Worm (Caenorhabditis elegans) whole organism, young adult: ENCODE data around the gene fust-1.

Experiments used
- B0019.2 ChIP-seq: fragments of 200-800 bp; sonication (Bioruptor generic); conservative IDR thresholded peaks from 2 replicates; pipeline ENCODE4 v1.3.6; 2022; ENCODE audit warnings: missing genetic modification reagents, missing genetic modification characterization, missing compliant biosample characterization
- C06A6.2 ChIP-seq: fragments of 200-800 bp; sonication (Bioruptor generic); conservative IDR thresholded peaks from 2 replicates; pipeline ENCODE4 v1.3.6; 2022; ENCODE audit warnings: missing genetic modification characterization, missing compliant biosample characterization
- F10E7.11 ChIP-seq: sonication (generic microtip); optimal IDR thresholded peaks from 2 replicates; lab custom pipeline; 2017; ENCODE audit warnings: mild to moderate bottlenecking, missing genetic modification characterization, moderate library complexity, missing compliant biosample characterization
- F55B11.4 ChIP-seq: sonication (generic microtip); optimal IDR thresholded peaks from 2 replicates; lab custom pipeline; 2016; ENCODE audit warnings: missing compliant biosample characterization, missing genetic modification characterization, borderline replicate concordance; ENCODE audit not compliant: insufficient read depth
- K11D2.4 ChIP-seq: fragments of 200-800 bp; sonication (Bioruptor generic); IDR thresholded peaks from 2 replicates; pipeline ENCODE4 v1.3.6; 2022; ENCODE audit warnings: missing genetic modification reagents, missing genetic modification characterization, missing compliant biosample characterization
- K12H6.12 ChIP-seq: fragments of 200-800 bp; sonication (Bioruptor generic); optimal IDR thresholded peaks from 2 replicates; lab custom pipeline; 2018; ENCODE audit warnings: mild to moderate bottlenecking, missing genetic modification characterization, missing compliant biosample characterization
- Y53G8AR.9 ChIP-seq: fragments of 200-800 bp; sonication (Bioruptor generic); conservative IDR thresholded peaks from 2 replicates; pipeline ENCODE4 v1.3.6; 2022; ENCODE audit warnings: missing genetic modification reagents, missing genetic modification characterization, missing compliant biosample characterization
- Y56A3A.18 ChIP-seq: fragments of 200-800 bp; sonication (Bioruptor generic); IDR thresholded peaks from 2 replicates; pipeline ENCODE4 v1.3.6; 2022; ENCODE audit warnings: missing genetic modification reagents, missing genetic modification characterization, missing compliant biosample characterization
- aptf-2 ChIP-seq: fragments of 200-800 bp; sonication (Bioruptor generic); conservative IDR thresholded peaks from 2 replicates; pipeline ENCODE4 v1.3.6; 2022; ENCODE audit warnings: missing genetic modification reagents, missing genetic modification characterization, missing compliant biosample characterization
- cebp-1 ChIP-seq, 2 experiments: fragments of 200-800 bp in 1 of 2; sonication (Bioruptor generic) in 1 of 2; sonication (generic microtip) in 1 of 2; IDR thresholded peaks in 1 of 2; optimal IDR thresholded peaks in 1 of 2; 2 replicates each; pipeline versions ENCODE4 v1.3.6 to Lab custom; 2017 to 2022; ENCODE audit warnings: missing compliant biosample characterization in 2 of 2, missing genetic modification characterization in 2 of 2, mild to moderate bottlenecking in 1 of 2, missing genetic modification reagents in 1 of 2, moderate library complexity in 1 of 2
- ceh-27 ChIP-seq: fragments of 200-800 bp; sonication (Bioruptor generic); optimal IDR thresholded peaks from 2 replicates; lab custom pipeline; 2018; ENCODE audit warnings: mild to moderate bottlenecking, missing genetic modification characterization, moderate library complexity, missing compliant biosample characterization
- ceh-58 ChIP-seq: fragments of 200-800 bp; sonication (Bioruptor generic); IDR thresholded peaks from 2 replicates; pipeline ENCODE4 v1.3.6; 2022; ENCODE audit warnings: missing genetic modification characterization, missing compliant biosample characterization
- die-1 ChIP-seq: sonication (generic microtip); optimal IDR thresholded peaks from 2 replicates; lab custom pipeline; 2016; ENCODE audit warnings: missing genotype, mild to moderate bottlenecking, missing genetic modification characterization, missing compliant biosample characterization
- dox-1 ChIP-seq: fragments of 200-800 bp; sonication (Bioruptor generic); IDR thresholded peaks from 2 replicates; pipeline ENCODE4 v1.3.6; 2022; ENCODE audit warnings: missing genetic modification reagents, missing genetic modification characterization, missing compliant biosample characterization
- egrh-3 ChIP-seq: fragments of 200-800 bp; sonication (Bioruptor generic); IDR thresholded peaks from 2 replicates; pipeline ENCODE4 v1.3.6; 2022; ENCODE audit warnings: missing genetic modification reagents, missing genetic modification characterization, missing compliant biosample characterization
- ekl-4 ChIP-seq: fragments of 200-800 bp; sonication (Bioruptor generic); IDR thresholded peaks from 2 replicates; pipeline ENCODE4 v1.3.6; 2022; ENCODE audit warnings: missing genetic modification reagents, missing genetic modification characterization, missing compliant biosample characterization
- hrde-1 ChIP-seq: sonication (generic microtip); optimal IDR thresholded peaks from 2 replicates; lab custom pipeline; 2016; ENCODE audit warnings: missing genetic modification characterization, mild to moderate bottlenecking, missing compliant biosample characterization, moderate library complexity, missing genotype, missing genetic modification reagents, borderline replicate concordance
- lag-1 ChIP-seq: fragments of 200-800 bp; sonication (Bioruptor generic); IDR thresholded peaks from 2 replicates; pipeline ENCODE4 v1.3.6; 2022; ENCODE audit warnings: missing genetic modification reagents, missing genetic modification characterization, missing compliant biosample characterization
- let-526 ChIP-seq: fragments of 200-800 bp; sonication (Bioruptor generic); IDR thresholded peaks from 2 replicates; pipeline ENCODE4 v1.3.6; 2022; ENCODE audit warnings: missing genetic modification reagents, missing genetic modification characterization, missing compliant biosample characterization
- let-607 ChIP-seq, 2 experiments: fragments of 200-800 bp in 1 of 2; sonication (Bioruptor generic) in 1 of 2; sonication (generic microtip) in 1 of 2; optimal IDR thresholded peaks; 2 replicates each; lab custom pipeline; 2016 to 2018; ENCODE audit warnings: mild to moderate bottlenecking in 2 of 2, missing compliant biosample characterization in 2 of 2, missing genetic modification characterization in 2 of 2, moderate library complexity in 2 of 2, missing genotype in 1 of 2
- lin-26 ChIP-seq: fragments of 200-800 bp; sonication (Bioruptor generic); IDR thresholded peaks from 2 replicates; pipeline ENCODE4 v1.3.6; 2022; ENCODE audit warnings: missing genetic modification reagents, missing genetic modification characterization, missing compliant biosample characterization
- lin-35 ChIP-seq, 3 experiments: fragments of 150-350 bp in 2 of 3; sonication (generic microtip) in 1 of 3; optimal IDR thresholded peaks; 2 replicates each; lab custom pipeline; 2014 to 2018; ENCODE audit warnings: missing biosample characterization in 3 of 3, missing genetic modification characterization in 3 of 3, missing genetic modification reagents in 3 of 3
- lsl-1 ChIP-seq: fragments of 200-800 bp; sonication (Bioruptor generic); optimal IDR thresholded peaks from 2 replicates; lab custom pipeline; 2018; ENCODE audit warnings: mild to moderate bottlenecking, missing genetic modification characterization, moderate library complexity, missing compliant biosample characterization
- madf-3 ChIP-seq: fragments of 200-800 bp; sonication (Bioruptor generic); IDR thresholded peaks from 2 replicates; pipeline ENCODE4 v1.3.6; 2022; ENCODE audit warnings: missing genetic modification reagents, missing genetic modification characterization, missing compliant biosample characterization
- madf-6 ChIP-seq: fragments of 200-800 bp; sonication (Bioruptor generic); IDR thresholded peaks from 2 replicates; pipeline ENCODE4 v1.3.6; 2022; ENCODE audit warnings: missing genetic modification reagents, missing genetic modification characterization, missing compliant biosample characterization
- madf-8 ChIP-seq: fragments of 200-800 bp; sonication (Bioruptor generic); conservative IDR thresholded peaks from 2 replicates; pipeline ENCODE4 v1.3.6; 2022; ENCODE audit warnings: missing genetic modification reagents, missing genetic modification characterization, missing compliant biosample characterization
- mxl-1 ChIP-seq: sonication (generic microtip); optimal IDR thresholded peaks from 2 replicates; lab custom pipeline; 2016; ENCODE audit warnings: missing genetic modification characterization, missing compliant biosample characterization
- nfya-1 ChIP-seq: sonication (generic microtip); optimal IDR thresholded peaks from 2 replicates; lab custom pipeline; 2017; ENCODE audit warnings: antibody characterized with exemption, missing compliant biosample characterization, missing genetic modification characterization, borderline replicate concordance; ENCODE audit not compliant: insufficient read depth
- nfyb-1 ChIP-seq: fragments of 200-800 bp; sonication (Bioruptor generic); IDR thresholded peaks from 2 replicates; pipeline ENCODE4 v1.3.6; 2022; ENCODE audit warnings: missing genetic modification reagents, missing genetic modification characterization, missing compliant biosample characterization
- nhr-120 ChIP-seq: fragments of 200-800 bp; sonication (Bioruptor generic); IDR thresholded peaks from 2 replicates; pipeline ENCODE4 v1.3.6; 2022; ENCODE audit warnings: missing genetic modification characterization, missing compliant biosample characterization
- nhr-90 ChIP-seq: sonication (generic microtip); optimal IDR thresholded peaks from 2 replicates; lab custom pipeline; 2016; ENCODE audit warnings: missing genotype, mild to moderate bottlenecking, missing genetic modification characterization, missing compliant biosample characterization
- pbrm-1 ChIP-seq: fragments of 200-800 bp; sonication (Bioruptor generic); IDR thresholded peaks from 2 replicates; pipeline ENCODE4 v1.3.6; 2022; ENCODE audit warnings: missing genetic modification reagents, missing genetic modification characterization, missing compliant biosample characterization
- rcor-1 ChIP-seq: fragments of 200-800 bp; sonication (Bioruptor generic); IDR thresholded peaks from 2 replicates; pipeline ENCODE4 v1.3.6; 2022; ENCODE audit warnings: missing genetic modification reagents, missing genetic modification characterization, missing compliant biosample characterization
- rec-8 ChIP-seq, 2 experiments: sonication (generic microtip); optimal IDR thresholded peaks; 2 replicates each; lab custom pipeline; 2016; ENCODE audit warnings: mild to moderate bottlenecking in 2 of 2, missing genetic modification characterization in 2 of 2, missing genetic modification reagents in 2 of 2, missing genotype in 2 of 2, missing biosample characterization in 1 of 2, missing compliant biosample characterization in 1 of 2, moderate library complexity in 1 of 2
- repo-1 ChIP-seq: sonication (generic microtip); optimal IDR thresholded peaks from 2 replicates; lab custom pipeline; 2017; ENCODE audit warnings: mild to moderate bottlenecking, missing genetic modification characterization, missing compliant biosample characterization
- snpc-4 ChIP-seq, 5 experiments: fragments of 150-350 bp in 1 of 5; sonication (generic microtip) in 4 of 5; optimal IDR thresholded peaks; 2 replicates each; lab custom pipeline; 2014 to 2018; ENCODE audit warnings: missing genetic modification characterization in 5 of 5, missing biosample characterization in 3 of 5, antibody characterized with exemption in 2 of 5, mild to moderate bottlenecking in 2 of 5, missing compliant biosample characterization in 2 of 5, missing genotype in 2 of 5, moderate library complexity in 2 of 5, missing genetic modification reagents in 1 of 5
- sptf-2 ChIP-seq: fragments of 200-800 bp; sonication (Bioruptor generic); optimal IDR thresholded peaks from 2 replicates; lab custom pipeline; 2018; ENCODE audit warnings: mild to moderate bottlenecking, missing genetic modification characterization, missing compliant biosample characterization
- tbx-9 ChIP-seq: sonication (generic microtip); optimal IDR thresholded peaks from 2 replicates; lab custom pipeline; 2016; ENCODE audit warnings: borderline replicate concordance, missing genetic modification characterization, inconsistent platforms, missing compliant biosample characterization
- xnd-1 ChIP-seq: sonication (generic microtip); optimal IDR thresholded peaks from 2 replicates; lab custom pipeline; 2016; ENCODE audit warnings: missing genotype, missing genetic modification reagents, missing genetic modification characterization, missing compliant biosample characterization
- zim-3 ChIP-seq: sonication (generic microtip); optimal IDR thresholded peaks from 2 replicates; lab custom pipeline; 2017; ENCODE audit warnings: mild to moderate bottlenecking, missing genetic modification characterization, moderate library complexity, missing compliant biosample characterization
- ztf-18 ChIP-seq: sonication (generic microtip); optimal IDR thresholded peaks from 2 replicates; lab custom pipeline; 2016; ENCODE audit warnings: missing genotype, mild to moderate bottlenecking, missing genetic modification characterization, missing compliant biosample characterization
- ztf-3 ChIP-seq: fragments of 200-800 bp; sonication (Bioruptor generic); optimal IDR thresholded peaks from 2 replicates; lab custom pipeline; 2018; ENCODE audit warnings: mild to moderate bottlenecking, missing genetic modification characterization, missing compliant biosample characterization
- ztf-6 ChIP-seq: fragments of 200-800 bp; sonication (Bioruptor generic); IDR thresholded peaks from 2 replicates; pipeline ENCODE4 v1.3.6; 2022; ENCODE audit warnings: missing genetic modification reagents, missing genetic modification characterization, missing compliant biosample characterization

fust-1 gene

DNA sequence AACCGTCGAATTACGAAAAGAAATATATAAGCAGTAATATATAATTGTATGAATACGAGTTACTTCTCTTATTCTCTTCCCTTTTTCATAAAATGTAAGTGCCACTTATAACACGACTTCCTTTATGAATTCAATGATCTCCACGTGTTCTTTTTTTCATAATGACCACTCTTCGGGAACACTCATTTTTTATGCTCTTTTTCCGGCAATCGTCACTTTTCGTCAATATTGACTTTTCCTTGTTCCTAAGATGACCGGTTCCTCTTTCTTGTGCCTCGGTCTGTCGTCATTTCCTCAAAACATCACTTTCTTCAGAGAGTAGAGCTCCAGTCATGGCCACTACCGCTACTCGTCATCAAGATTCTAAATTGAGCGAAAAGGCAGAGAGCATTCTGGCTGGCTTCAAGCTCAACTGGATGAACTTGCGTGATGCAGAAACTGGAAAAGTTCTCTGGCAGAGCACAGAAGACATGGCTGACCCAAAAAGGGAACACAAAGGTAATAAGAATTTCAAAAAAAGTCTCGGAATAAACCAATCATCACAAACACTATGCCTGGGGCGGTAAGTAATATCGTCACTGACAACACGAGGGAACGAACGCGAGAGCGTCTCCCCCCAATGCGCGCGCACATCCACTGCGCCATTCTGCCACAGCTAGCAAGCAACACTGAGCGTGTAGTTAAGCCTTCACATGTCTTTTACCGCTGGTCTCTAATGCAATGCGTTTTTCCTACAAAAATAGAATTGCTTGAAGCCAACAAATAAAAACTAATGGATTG, 31.3 kb downstream of the fust-1 start, which contains the start of gene pdl-1 (continued):
- TF ChIP-seq hrde-1 (tag; lab: Kevin White, UChicago) = peak; percentile 83
- peak; percentile 91 for TF ChIP-seq nhr-90 (tag; lab: Kevin White, UChicago)
- TF ChIP-seq sptf-2 (GFP tag; lab: Kevin White, UChicago) = peak; percentile 31
- no peak for TF ChIP-seq nfya-1 (tag; lab: Kevin White, UChicago)
- peak; percentile 88 for TF ChIP-seq pbrm-1 (GFP tag; lab: Robert Waterston, UW)
- TF ChIP-seq madf-8 (GFP tag; lab: Robert Waterston, UW) = peak; percentile 48
- peak; percentile 83 for TF ChIP-seq ceh-27 (GFP tag; lab: Kevin White, UChicago)
- peak; percentile 88 for TF ChIP-seq ekl-4 (GFP tag; lab: Robert Waterston, UW)
- peak; percentile 75 for TF ChIP-seq mxl-1 (tag; lab: Kevin White, UChicago)
- TF ChIP-seq C06A6.2 = 0 out of 2 replicates have a peak, but pooled peaks have one; percentile 43
- peak in 1 of 3 experiments; percentile 66 for TF ChIP-seq lin-35 (GFP tag; optimal IDR thresholded peaks at IDR 0.05; lab: Kevin White, UChicago)
- TF ChIP-seq let-607 (tag; optimal IDR thresholded peaks at IDR 0.05; lab: Kevin White, UChicago) = peak; percentile 28 to 30
- TF ChIP-seq snpc-4 (GFP tag; optimal IDR thresholded peaks at IDR 0.05; lab: Kevin White, UChicago) = peak; percentile 53
- TF ChIP-seq snpc-4 (tag; optimal IDR thresholded peaks at IDR 0.05; lab: Kevin White, UChicago) = peak; percentile 67 to 83 (median 80)
- TF ChIP-seq let-526 (GFP tag; lab: Robert Waterston, UW) = peak; percentile 39; the same call in 1 of the 2 replicates
- TF ChIP-seq aptf-2 (GFP tag; lab: Robert Waterston, UW) = peak; percentile 65
- TF ChIP-seq lsl-1 (GFP tag; lab: Kevin White, UChicago) = peak; percentile 60
- 0 out of 2 replicates have a peak, but pooled peaks have one; percentile 37 for TF ChIP-seq nhr-120 (GFP tag; lab: Robert Waterston, UW)
- peak; percentile 96 for TF ChIP-seq die-1
- TF ChIP-seq dox-1 (GFP tag; lab: Robert Waterston, UW) = peak; percentile 92
- no peak for TF ChIP-seq ztf-6 (GFP tag; lab: Robert Waterston, UW)
- TF ChIP-seq xnd-1 (tag; lab: Kevin White, UChicago) = no peak
- TF ChIP-seq zim-3 (tag; lab: Kevin White, UChicago) = peak; percentile 86
- TF ChIP-seq F10E7.11 (tag; lab: Kevin White, UChicago) = peak; percentile 65
- peak; percentile 96 for TF ChIP-seq lin-26 (GFP tag; lab: Robert Waterston, UW)
- TF ChIP-seq rcor-1 (GFP tag; lab: Robert Waterston, UW) = peak; percentile 67
- no peak for TF ChIP-seq cebp-1 (GFP tag; IDR thresholded peaks at IDR 0.05; lab: Robert Waterston, UW)
- TF ChIP-seq cebp-1 (tag; optimal IDR thresholded peaks at IDR 0.05; lab: Kevin White, UChicago) = peak; percentile 80
- no peak for TF ChIP-seq ceh-58 (GFP tag; lab: Robert Waterston, UW)
- TF ChIP-seq ztf-3 (GFP tag; lab: Kevin White, UChicago) = peak; percentile 51
- peak; percentile 80 for TF ChIP-seq ztf-18
- peak; percentile 40 for TF ChIP-seq tbx-9 (tag; lab: Kevin White, UChicago)
- TF ChIP-seq Y53G8AR.9 (GFP tag; lab: Robert Waterston, UW) = peak; percentile 58; the same call in 1 of the 2 replicates
- TF ChIP-seq F55B11.4 (tag; lab: Kevin White, UChicago) = no peak
- no peak for TF ChIP-seq lag-1 (GFP tag; lab: Robert Waterston, UW)
- peak; percentile 71; the same call in 1 of the 2 replicates for TF ChIP-seq K11D2.4 (GFP tag; lab: Robert Waterston, UW)
- TF ChIP-seq Y56A3A.18 = peak; percentile 91
- TF ChIP-seq egrh-3 (GFP tag; lab: Robert Waterston, UW) = peak; percentile 57
- TF ChIP-seq K12H6.12 = peak; percentile 77
- TF ChIP-seq repo-1 (tag; lab: Kevin White, UChicago) = peak; percentile 72
- peak; percentile 84 to 97 for TF ChIP-seq rec-8 (tag; optimal IDR thresholded peaks at IDR 0.05; lab: Kevin White, UChicago)
- 0 out of 2 replicates have a peak, but pooled peaks have one; percentile 26 for TF ChIP-seq B0019.2 (GFP tag; lab: Robert Waterston, UW)
- TF ChIP-seq madf-6 = peak; percentile 73; the same call in 1 of the 2 replicates
- TF ChIP-seq nfyb-1 (GFP tag; lab: Robert Waterston, UW) = peak; percentile 88
- TF ChIP-seq madf-3 (GFP tag; lab: Robert Waterston, UW) = peak; percentile 53; the same call in 1 of the 2 replicates
